Worm (Caenorhabditis elegans): ENCODE measurements around the gene H39E23.3.
"Not testable (repeated sequence)": the region's sequence is repeated elsewhere in the genome, so short reads cannot be mapped to it uniquely, and the experiment has no call there.

The H39E23.3 gene

ce11 chrV:14136152-14136551, 28.5 kb downstream of the H39E23.3 start:
- TF ChIP-seq elt-2 (tag; optimal IDR thresholded peaks at IDR 0.05), result peak; percentile 56
- peak; percentile 39 for TF ChIP-seq ets-4 (tag; optimal IDR thresholded peaks at IDR 0.05)
- TF ChIP-seq ref-2 (tag; optimal IDR thresholded peaks at IDR 0.05), result peak; percentile 46
- peak; percentile 72 for TF ChIP-seq F13H6.1 (tag; optimal IDR thresholded peaks at IDR 0.05)
- peak; percentile 64 for TF ChIP-seq unc-55 (GFP tag; optimal IDR thresholded peaks at IDR 0.05)
- TF ChIP-seq hlh-30 (tag; optimal IDR thresholded peaks at IDR 0.05; ENCODE audit: insufficient read depth), result peak; percentile 46
- peak; percentile 2; the same call in 1 of the 2 replicates for TF ChIP-seq sox-2 (GFP tag; IDR thresholded peaks at IDR 0.05)
- peak; percentile 24 for TF ChIP-seq pha-2 (tag; optimal IDR thresholded peaks at IDR 0.05)
- TF ChIP-seq ceh-31 (tag; optimal IDR thresholded peaks at IDR 0.05), result peak; percentile 82
- no peak for TF ChIP-seq ceh-24 (tag; optimal IDR thresholded peaks at IDR 0.05)
- peak; percentile 56 for TF ChIP-seq ceh-18 (tag; optimal IDR thresholded peaks at IDR 0.05)
- peak; percentile 75 for TF ChIP-seq nfya-1 (tag; optimal IDR thresholded peaks at IDR 0.05)
- TF ChIP-seq rnt-1 (tag; optimal IDR thresholded peaks at IDR 0.05), result peak; percentile 56
- no peak for TF ChIP-seq ceh-48 (tag; optimal IDR thresholded peaks at IDR 0.05)
- no peak for TF ChIP-seq hlh-8 (tag; optimal IDR thresholded peaks at IDR 0.05)
- peak; percentile 1 for TF ChIP-seq unc-42 (tag; optimal IDR thresholded peaks at IDR 0.05)
- peak; percentile 0 for TF ChIP-seq ceh-30 (tag; optimal IDR thresholded peaks at IDR 0.05)
- TF ChIP-seq pax-1 (tag; optimal IDR thresholded peaks at IDR 0.05), result peak; percentile 74
- TF ChIP-seq ceh-19 (GFP tag; optimal IDR thresholded peaks at IDR 0.05), result peak; percentile 67
- TF ChIP-seq unc-86 (tag; optimal IDR thresholded peaks at IDR 0.05), result peak; percentile 13
- peak; percentile 38 for TF ChIP-seq ceh-34 (tag; optimal IDR thresholded peaks at IDR 0.05)
- peak; percentile 13 for TF ChIP-seq zip-5 (tag; optimal IDR thresholded peaks at IDR 0.05)
- no peak for TF ChIP-seq pqm-1 (tag; optimal IDR thresholded peaks at IDR 0.05)
- TF ChIP-seq pros-1 (tag; optimal IDR thresholded peaks at IDR 0.05), result peak; percentile 7
- TF ChIP-seq elt-4 (tag; optimal IDR thresholded peaks at IDR 0.05), result no peak
- TF ChIP-seq hlh-15 (tag; optimal IDR thresholded peaks at IDR 0.05), result no peak
- peak; percentile 49 for TF ChIP-seq dve-1 (tag; optimal IDR thresholded peaks at IDR 0.05)
- peak; percentile 77 for TF ChIP-seq tbx-2 (tag; optimal IDR thresholded peaks at IDR 0.05)
- TF ChIP-seq ceh-2 (tag; optimal IDR thresholded peaks at IDR 0.05), result peak; percentile 34

DNA sequence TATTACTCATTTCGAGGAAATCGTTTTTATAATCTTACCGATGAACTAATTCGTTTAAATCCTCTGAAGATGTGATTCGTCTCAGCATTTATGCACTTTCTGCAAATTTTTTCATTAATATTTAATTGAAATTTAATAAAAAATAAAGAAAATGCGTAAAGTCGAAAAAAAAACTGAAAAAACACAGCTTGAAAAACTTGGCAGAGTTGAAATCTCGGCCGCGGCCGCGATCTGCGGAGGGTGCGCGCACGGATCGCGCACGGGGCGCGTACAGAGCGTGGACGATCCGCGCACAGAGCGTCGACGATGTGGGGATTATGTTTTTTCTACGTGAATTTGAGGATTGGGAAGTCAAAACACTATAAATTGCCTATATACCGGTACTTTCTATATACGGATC, 30.2 kb downstream of the H39E23.3 start, which contains the start of gene AH10.4:
AH10.4 (minus strand) TSS at position 101 of the 400 bp plus-strand sequence.
- not testable (repeated sequence) for TF ChIP-seq nfya-1 (tag; optimal IDR thresholded peaks at IDR 0.05); Y22D7AL.16 (tag; optimal IDR thresholded peaks at IDR 0.05); mec-3 (tag; optimal IDR thresholded peaks at IDR 0.05; ENCODE audit: borderline replicate concordance)

ce11 chrV:14139252-14140100, 31.9 kb downstream of the H39E23.3 start:
- TF ChIP-seq nfya-1 (tag; optimal IDR thresholded peaks at IDR 0.05), result peak; percentile 43
- TF ChIP-seq ceh-31 (tag; optimal IDR thresholded peaks at IDR 0.05), result peak; percentile 35
- TF ChIP-seq tbx-2 (tag; optimal IDR thresholded peaks at IDR 0.05), result peak; percentile 18
- TF ChIP-seq pat-9 (tag; optimal IDR thresholded peaks at IDR 0.05), result no peak
- TF ChIP-seq rnt-1 (tag; optimal IDR thresholded peaks at IDR 0.05), result peak; percentile 29
- TF ChIP-seq dve-1 (tag; optimal IDR thresholded peaks at IDR 0.05), result no peak
- TF ChIP-seq unc-42 (tag; optimal IDR thresholded peaks at IDR 0.05), result peak; percentile 23
- peak; percentile 25 for TF ChIP-seq ceh-48 (tag; optimal IDR thresholded peaks at IDR 0.05)

- peak; percentile 94 for TF ChIP-seq unc-42 (tag; optimal IDR thresholded peaks at IDR 0.05)
- TF ChIP-seq pha-2 (tag; optimal IDR thresholded peaks at IDR 0.05), result no peak
Observed at ce11 chrV:14140733-14141132, 33.1 kb downstream of the H39E23.3 start.

DNA sequence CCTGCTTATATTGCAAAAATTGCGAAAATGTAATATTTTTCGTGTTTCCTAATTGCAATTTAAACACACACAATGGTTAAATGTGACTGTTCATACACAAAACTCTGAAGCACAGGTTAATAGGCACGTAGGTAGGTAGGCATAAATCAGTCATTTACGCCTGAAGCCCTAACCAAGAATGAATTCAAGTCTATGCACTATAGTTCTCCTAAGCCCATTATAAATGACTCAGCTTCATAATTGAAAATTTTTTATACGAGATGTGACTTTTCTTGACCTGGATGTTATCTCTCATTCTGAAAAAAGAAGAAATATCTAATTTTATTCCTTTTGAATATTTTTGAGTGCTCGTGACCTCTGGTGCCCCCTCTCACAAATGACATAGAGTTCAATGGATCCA, 34.2 kb downstream of the H39E23.3 start:
- TF ChIP-seq K09A11.1 (tag; optimal IDR thresholded peaks at IDR 0.05; ENCODE audit: insufficient read depth) (no peak), fax-1 (tag; optimal IDR thresholded peaks at IDR 0.05) (no peak), ceh-34 (tag; optimal IDR thresholded peaks at IDR 0.05) (no peak), ceh-24 (tag; optimal IDR thresholded peaks at IDR 0.05) (no peak), ceh-14 (tag; optimal IDR thresholded peaks at IDR 0.05) (no peak), lin-11 (tag; optimal IDR thresholded peaks at IDR 0.05) (no peak), Y22D7AL.16 (tag; optimal IDR thresholded peaks at IDR 0.05) (no peak), fkh-10 (GFP tag; optimal IDR thresholded peaks at IDR 0.05) (no peak), ceh-22 (tag; optimal IDR thresholded peaks at IDR 0.05) (no peak), hlh-15 (tag; optimal IDR thresholded peaks at IDR 0.05) (no peak), tbx-7 (tag; optimal IDR thresholded peaks at IDR 0.05) (no peak), pqm-1 (tag; optimal IDR thresholded peaks at IDR 0.05) (no peak), pax-1 (tag; optimal IDR thresholded peaks at IDR 0.05) (no peak)
